Worm (Caenorhabditis elegans): ENCODE measurements around the gene F10E7.6.

DNA sequence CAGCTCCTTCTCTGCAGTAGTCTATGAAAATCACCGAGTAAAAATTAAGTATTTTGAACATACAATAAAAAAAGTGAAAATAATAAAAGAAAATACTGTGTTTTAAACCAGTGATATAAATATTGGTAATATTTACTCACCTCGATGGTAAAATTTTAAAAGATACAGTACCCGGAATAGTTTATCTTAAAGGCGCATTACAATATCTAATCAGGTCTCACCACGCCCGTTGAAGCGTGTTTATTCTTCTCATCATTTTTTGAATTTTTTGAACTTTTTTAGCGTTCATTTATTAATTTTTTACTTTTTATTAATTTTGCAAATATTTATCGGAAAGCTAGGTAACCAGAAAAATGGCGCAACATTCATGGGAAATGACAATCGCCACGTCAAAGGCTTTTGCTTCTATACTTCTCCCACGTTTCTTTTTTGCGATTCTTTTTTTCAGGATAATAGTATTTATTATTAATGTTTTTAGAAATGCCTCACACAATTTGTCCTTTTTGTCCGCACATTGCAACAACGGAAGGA lies 8.9 kb downstream of the F10E7.6 start, which contains the start of gene F10E7.2:
- TF ChIP-seq hlh-8 (tag; optimal IDR thresholded peaks at IDR 0.05) (no peak), ama-1 (optimal IDR thresholded peaks at IDR 0.05) (no peak), pha-4 (tag; optimal IDR thresholded peaks at IDR 0.05) (no peak), eyg-1 (tag; optimal IDR thresholded peaks at IDR 0.05) (no peak)

Data from whole organism, late embryonic.